Fruit fly (Drosophila melanogaster): ENCODE data around the gene mib1.

mib1 gene

dm6 chr3L:16001164-16001679 lies 10.4 kb downstream of the mib1 start:
- TF ChIP-seq CG17806 (tag; optimal IDR thresholded peaks at IDR 0.05), result peak; percentile 10
- TF ChIP-seq CG8301 (tag; optimal IDR thresholded peaks at IDR 0.05), result peak; percentile 73
- TF ChIP-seq Snoo (tag; optimal IDR thresholded peaks at IDR 0.05), result no peak
- peak; percentile 27 for TF ChIP-seq CG15710 (tag; optimal IDR thresholded peaks at IDR 0.05)
- peak; percentile 60; the same call in 1 of the 2 replicates for TF ChIP-seq CG10348 (GFP tag; IDR thresholded peaks at IDR 0.05)
- peak; percentile 30; the same call in 1 of the 2 replicates for TF ChIP-seq CG12605 (GFP tag; IDR thresholded peaks at IDR 0.05)
- peak; percentile 62 for TF ChIP-seq Pif1A (GFP tag; optimal IDR thresholded peaks at IDR 0.05)
- TF ChIP-seq CG9948 (tag; optimal IDR thresholded peaks at IDR 0.05), result no peak
- TF ChIP-seq CG13204 (GFP tag; optimal IDR thresholded peaks at IDR 0.05), result no peak
- TF ChIP-seq D1 (tag; optimal IDR thresholded peaks at IDR 0.05), result no peak
- no peak for TF ChIP-seq fd96Ca (GFP tag; IDR thresholded peaks at IDR 0.05)
- TF ChIP-seq CG4496 (GFP tag; IDR thresholded peaks at IDR 0.05), result no peak; the same call in 2 of the 3 replicates
- no peak for TF ChIP-seq Pif1B (GFP tag; optimal IDR thresholded peaks at IDR 0.05)
- peak; percentile 77 for TF ChIP-seq Ets98B (GFP tag; IDR thresholded peaks at IDR 0.05)
- TF ChIP-seq gl (tag; optimal IDR thresholded peaks at IDR 0.05), result no peak
- TF ChIP-seq CG32121 (GFP tag; IDR thresholded peaks at IDR 0.05), result peak; percentile 88
- TF ChIP-seq rn (GFP tag; IDR thresholded peaks at IDR 0.05), result no peak
- TF ChIP-seq CG14655 (GFP tag; optimal IDR thresholded peaks at IDR 0.05), result peak; percentile 74
- TF ChIP-seq CG34367 (tag; optimal IDR thresholded peaks at IDR 0.05), result no peak
- TF ChIP-seq CG8159 (tag; optimal IDR thresholded peaks at IDR 0.05), result no peak
- no peak for TF ChIP-seq EcR (GFP tag; optimal IDR thresholded peaks at IDR 0.05)

DNA sequence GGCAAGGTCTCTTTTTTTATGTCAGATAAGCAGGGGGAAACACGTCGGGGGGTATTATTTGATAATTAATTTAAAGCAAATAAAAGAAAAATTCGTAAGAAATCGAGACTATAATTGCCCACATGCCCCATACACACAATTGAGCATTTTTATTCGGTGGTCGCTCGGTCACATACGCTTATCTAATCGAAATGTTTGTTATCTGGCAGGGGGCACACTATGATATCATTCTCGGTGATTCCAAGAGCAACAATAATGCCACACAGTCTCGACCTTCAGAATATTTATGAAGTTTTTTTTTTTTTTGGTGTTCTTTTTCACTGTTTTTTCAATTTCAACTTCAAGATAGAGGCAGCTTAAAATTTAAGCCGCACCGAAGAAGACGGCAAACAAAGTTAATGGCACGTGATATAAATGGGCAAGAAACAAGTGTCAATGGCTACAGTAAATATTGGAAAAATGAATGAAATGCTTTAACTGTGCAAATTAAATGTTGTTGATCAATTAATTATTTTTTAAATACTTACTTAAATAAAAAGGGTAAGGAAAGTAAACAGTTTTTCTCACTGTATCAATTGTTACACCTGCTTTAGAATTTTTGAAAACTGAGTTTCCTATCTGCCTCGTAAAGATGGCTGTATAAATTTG lies 12.1 kb downstream of the mib1 start:
- TF ChIP-seq CG17806 (tag; optimal IDR thresholded peaks at IDR 0.05) (peak; percentile 3), CG10348 (GFP tag; IDR thresholded peaks at IDR 0.05) (no peak)

dm6 chr3L:15998217-15998616 lies 13.4 kb downstream of the mib1 start:
- TF ChIP-seq CG12605 (GFP tag; IDR thresholded peaks at IDR 0.05), result no peak
- TF ChIP-seq Snoo (tag; optimal IDR thresholded peaks at IDR 0.05), result no peak
- no peak for TF ChIP-seq CG8159 (tag; optimal IDR thresholded peaks at IDR 0.05)
- TF ChIP-seq fd96Ca (GFP tag; IDR thresholded peaks at IDR 0.05), result no peak
- no peak for TF ChIP-seq CG14655 (GFP tag; optimal IDR thresholded peaks at IDR 0.05)
- TF ChIP-seq CG32121 (GFP tag; IDR thresholded peaks at IDR 0.05), result no peak
- no peak for TF ChIP-seq Ets98B (GFP tag; IDR thresholded peaks at IDR 0.05)
- no peak for TF ChIP-seq EcR (GFP tag; optimal IDR thresholded peaks at IDR 0.05)
- no peak for TF ChIP-seq gl (tag; optimal IDR thresholded peaks at IDR 0.05)
- TF ChIP-seq Pif1A (GFP tag; optimal IDR thresholded peaks at IDR 0.05), result no peak
- TF ChIP-seq Pif1B (GFP tag; optimal IDR thresholded peaks at IDR 0.05), result no peak
- no peak for TF ChIP-seq D1 (tag; optimal IDR thresholded peaks at IDR 0.05)
- TF ChIP-seq CG13204 (GFP tag; optimal IDR thresholded peaks at IDR 0.05), result no peak
- no peak for TF ChIP-seq CG34367 (tag; optimal IDR thresholded peaks at IDR 0.05)
- no peak for TF ChIP-seq CG15710 (tag; optimal IDR thresholded peaks at IDR 0.05)
- TF ChIP-seq CG10348 (GFP tag; IDR thresholded peaks at IDR 0.05), result no peak
- no peak for TF ChIP-seq rn (GFP tag; IDR thresholded peaks at IDR 0.05)
- TF ChIP-seq CG8301 (tag; optimal IDR thresholded peaks at IDR 0.05), result no peak
- TF ChIP-seq CG17806 (tag; optimal IDR thresholded peaks at IDR 0.05), result no peak

DNA sequence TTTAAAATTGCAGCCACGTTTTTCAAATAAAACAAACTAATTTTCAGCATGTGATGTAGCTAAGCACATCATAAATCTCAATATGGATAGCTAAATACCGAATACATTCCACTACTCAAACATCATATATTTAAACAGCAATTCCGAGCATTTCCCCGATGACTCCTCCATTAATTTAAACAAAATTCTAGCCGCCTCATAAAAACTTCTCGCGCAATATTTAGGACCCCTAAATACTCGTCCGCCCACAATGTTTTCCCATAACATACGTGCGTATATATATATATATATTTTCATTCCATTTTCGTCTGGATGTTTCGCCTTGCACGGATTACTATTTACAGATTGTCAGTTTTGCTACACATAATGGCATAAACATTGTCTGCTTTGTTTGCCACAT lies 15.6 kb downstream of the mib1 start:
- TF ChIP-seq EcR (GFP tag; optimal IDR thresholded peaks at IDR 0.05), result no peak
- TF ChIP-seq CG8159 (tag; optimal IDR thresholded peaks at IDR 0.05), result no peak
- no peak for TF ChIP-seq rn (GFP tag; IDR thresholded peaks at IDR 0.05)
- TF ChIP-seq CG17806 (tag; optimal IDR thresholded peaks at IDR 0.05), result no peak
- TF ChIP-seq Ets98B (GFP tag; IDR thresholded peaks at IDR 0.05), result no peak
- no peak for TF ChIP-seq CG34367 (tag; optimal IDR thresholded peaks at IDR 0.05)
- no peak for TF ChIP-seq CG15710 (tag; optimal IDR thresholded peaks at IDR 0.05)
- no peak for TF ChIP-seq CG10348 (GFP tag; IDR thresholded peaks at IDR 0.05)
- TF ChIP-seq CG13204 (GFP tag; optimal IDR thresholded peaks at IDR 0.05), result no peak
- TF ChIP-seq CG4496 (GFP tag; IDR thresholded peaks at IDR 0.05), result no peak
- TF ChIP-seq Pif1B (GFP tag; optimal IDR thresholded peaks at IDR 0.05), result no peak
- TF ChIP-seq D1 (tag; optimal IDR thresholded peaks at IDR 0.05), result no peak
- no peak for TF ChIP-seq CG14655 (GFP tag; optimal IDR thresholded peaks at IDR 0.05)
- no peak for TF ChIP-seq Snoo (tag; optimal IDR thresholded peaks at IDR 0.05)
- no peak for TF ChIP-seq fd96Ca (GFP tag; IDR thresholded peaks at IDR 0.05)

DNA sequence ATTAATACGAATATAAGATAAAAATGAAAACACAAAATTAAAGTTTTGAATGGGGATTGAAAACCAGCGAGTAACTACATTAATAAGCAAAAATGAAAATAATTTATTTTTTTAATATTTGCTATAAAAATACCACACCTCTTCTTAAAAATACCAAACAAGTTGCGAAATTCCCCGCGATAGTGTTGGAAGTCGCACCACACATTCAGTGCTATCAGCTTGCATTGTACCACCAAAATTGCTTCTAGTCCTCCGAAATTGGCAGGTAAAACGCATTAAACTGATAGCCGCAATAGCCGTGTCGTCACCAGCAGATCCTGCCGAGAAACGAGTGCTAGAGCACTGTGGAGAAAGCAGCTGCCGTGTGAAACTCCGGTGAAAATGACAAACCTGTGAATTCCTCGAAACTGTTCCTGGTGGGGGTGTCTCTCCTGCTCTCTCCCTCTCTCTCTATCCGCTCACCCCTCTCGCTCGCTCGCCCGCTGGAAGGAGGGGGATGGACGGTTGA lies 23.5 kb downstream of the mib1 start, which contains the start of gene Hip14:
Gene Hip14, plus strand, starts transcription at position 198 of the 508 bp plus-strand sequence.
- TF ChIP-seq fd96Ca (GFP tag; IDR thresholded peaks at IDR 0.05) (no peak), Pif1B (GFP tag; optimal IDR thresholded peaks at IDR 0.05) (no peak), CG17806 (tag; optimal IDR thresholded peaks at IDR 0.05) (no peak), Snoo (tag; optimal IDR thresholded peaks at IDR 0.05) (peak; percentile 28), rn (GFP tag; IDR thresholded peaks at IDR 0.05) (no peak), CG12605 (GFP tag; IDR thresholded peaks at IDR 0.05) (no peak), gl (tag; optimal IDR thresholded peaks at IDR 0.05) (peak; percentile 2), Ets98B (GFP tag; IDR thresholded peaks at IDR 0.05) (peak; percentile 7; the same call in 1 of the 2 replicates)

DNA sequence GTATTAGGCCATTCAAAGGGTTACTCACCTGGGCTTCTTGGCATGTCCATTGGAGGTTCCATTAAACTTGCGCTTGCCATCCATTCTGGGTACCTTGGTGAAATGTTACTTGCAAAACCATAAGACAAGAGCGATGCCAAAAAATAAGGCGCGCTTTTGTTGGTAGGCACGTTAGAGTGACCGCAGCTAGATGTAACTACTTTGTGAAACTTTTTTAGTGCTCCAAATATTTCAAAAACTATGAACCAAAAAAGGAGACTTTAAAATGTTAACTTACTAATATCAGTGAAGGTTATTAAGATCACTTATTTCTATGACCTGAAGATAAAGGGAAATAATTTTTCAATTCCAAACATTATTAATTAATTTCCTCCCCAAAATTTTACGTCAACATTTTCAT lies 24.0 kb downstream of the mib1 start, which contains the start of gene PolD1:
Gene PolD1, minus strand, starts transcription at position 181 of the 400 bp plus-strand sequence.
- TF ChIP-seq fd96Ca (GFP tag; IDR thresholded peaks at IDR 0.05) (no peak), CG8159 (tag; optimal IDR thresholded peaks at IDR 0.05) (no peak), Snoo (tag; optimal IDR thresholded peaks at IDR 0.05) (no peak), CG34367 (tag; optimal IDR thresholded peaks at IDR 0.05) (no peak), CG10348 (GFP tag; IDR thresholded peaks at IDR 0.05) (no peak), CG32121 (GFP tag; IDR thresholded peaks at IDR 0.05) (no peak), CG13204 (GFP tag; optimal IDR thresholded peaks at IDR 0.05) (no peak), CG8301 (tag; optimal IDR thresholded peaks at IDR 0.05) (no peak), EcR (GFP tag; optimal IDR thresholded peaks at IDR 0.05) (no peak), Ets98B (GFP tag; IDR thresholded peaks at IDR 0.05) (no peak), CG9948 (tag; optimal IDR thresholded peaks at IDR 0.05) (no peak), Pif1A (GFP tag; optimal IDR thresholded peaks at IDR 0.05) (no peak), CG12605 (GFP tag; IDR thresholded peaks at IDR 0.05) (no peak), CG17806 (tag; optimal IDR thresholded peaks at IDR 0.05) (no peak), CG15710 (tag; optimal IDR thresholded peaks at IDR 0.05) (no peak)

All from whole organism, pupa.